Fruit fly (Drosophila melanogaster): ENCODE measurements around the gene Argp.

The Argp gene

DNA sequence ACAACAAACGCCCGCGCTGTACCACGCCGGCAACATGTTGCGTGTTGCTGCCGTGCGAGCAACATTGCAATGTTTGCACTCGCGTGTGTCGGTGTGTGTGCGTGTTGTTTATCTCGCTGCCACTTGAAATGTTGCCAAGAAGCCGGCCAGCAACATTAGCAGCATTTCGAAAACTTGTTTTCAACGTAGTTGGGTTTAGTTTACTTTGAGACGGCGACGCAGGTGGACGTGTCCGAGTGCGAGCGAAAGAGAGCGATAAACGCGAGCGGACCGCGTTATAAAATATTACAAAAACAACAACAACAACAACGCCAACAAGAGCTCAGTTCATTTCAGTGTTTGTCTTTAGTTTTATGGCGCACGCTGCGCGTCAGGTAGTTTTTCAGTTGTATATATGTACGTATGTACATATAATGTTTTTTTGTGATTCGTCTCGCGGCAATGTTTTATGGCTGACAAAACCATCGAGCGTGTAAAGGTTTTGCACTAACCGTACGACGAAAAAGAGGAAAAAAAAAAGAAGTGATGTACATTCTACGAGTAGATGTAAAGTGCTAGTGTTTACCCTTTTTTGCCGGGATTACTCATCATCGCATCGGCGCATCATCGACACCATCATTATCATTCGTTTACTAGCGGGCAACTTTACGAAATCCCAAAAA, 5.4 kb upstream of the Argp start, which contains the start of gene kmr:
Gene kmr, plus strand, starts transcription at position 196 of the 662 bp plus-strand sequence.
- TF ChIP-seq CG5204 (GFP tag; optimal IDR thresholded peaks at IDR 0.05) (no peak), Crg-1 (GFP tag; optimal IDR thresholded peaks at IDR 0.05) (no peak), cnc (optimal IDR thresholded peaks at IDR 0.05) (no peak), Clk (GFP tag; optimal IDR thresholded peaks at IDR 0.05) (no peak), toe (GFP tag; optimal IDR thresholded peaks at IDR 0.05) (peak; percentile 47), kay (GFP tag; ENCODE audit: borderline replicate concordance) (peak; percentile 58), pad (GFP tag; optimal IDR thresholded peaks at IDR 0.05) (peak; percentile 22), ovo (GFP tag; optimal IDR thresholded peaks at IDR 0.05) (no peak), CG33017 (tag; optimal IDR thresholded peaks at IDR 0.05) (peak; percentile 59), CG11617 (GFP tag; optimal IDR thresholded peaks at IDR 0.05) (peak; percentile 37), CG7101 (tag; optimal IDR thresholded peaks at IDR 0.05) (peak; percentile 62), cic (GFP tag; optimal IDR thresholded peaks at IDR 0.05) (peak; percentile 62), CG14711 (tag; optimal IDR thresholded peaks at IDR 0.05) (peak; percentile 41), tj (GFP tag; optimal IDR thresholded peaks at IDR 0.05) (peak; percentile 72), CG12768 (GFP tag; optimal IDR thresholded peaks at IDR 0.05) (peak; percentile 82), Hr96 (GFP tag; optimal IDR thresholded peaks at IDR 0.05) (peak; percentile 60), CG7045 (GFP tag; optimal IDR thresholded peaks at IDR 0.05) (peak; percentile 60), bab1 (GFP tag; optimal IDR thresholded peaks at IDR 0.05) (peak; percentile 50), Mnt (GFP tag; optimal IDR thresholded peaks at IDR 0.05) (peak; percentile 82)

DNA sequence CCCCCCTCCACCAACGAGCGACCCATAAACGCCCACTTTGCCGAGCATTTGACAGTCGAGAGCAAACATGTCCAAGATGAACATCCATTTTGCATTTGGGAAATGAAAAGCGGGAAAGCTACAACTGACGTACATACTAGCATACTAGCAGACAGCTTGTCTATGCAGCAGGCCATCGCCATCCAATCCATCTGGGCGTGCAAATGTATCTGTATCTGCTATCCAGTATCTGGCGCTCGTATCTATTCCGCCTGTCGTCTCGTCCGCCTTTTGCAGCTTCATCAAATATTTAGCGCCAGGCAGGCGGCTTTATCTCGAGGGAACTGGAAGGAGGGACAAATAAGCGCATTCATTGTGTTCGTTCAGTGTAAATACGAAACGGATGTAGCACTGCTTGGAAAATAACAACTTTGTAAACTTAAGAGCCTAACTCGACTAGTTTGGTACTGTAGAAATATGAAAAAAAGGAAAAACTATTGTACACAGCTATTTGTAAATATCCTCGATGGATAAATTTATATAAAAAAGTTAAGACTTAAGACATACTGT, 4.3 kb upstream of the Argp start:
- TF ChIP-seq CG12768 (GFP tag; optimal IDR thresholded peaks at IDR 0.05) (peak; percentile 72), Mnt (GFP tag; optimal IDR thresholded peaks at IDR 0.05) (peak; percentile 26), bab1 (GFP tag; optimal IDR thresholded peaks at IDR 0.05) (no peak), tj (GFP tag; optimal IDR thresholded peaks at IDR 0.05) (peak; percentile 6), CG11617 (GFP tag; optimal IDR thresholded peaks at IDR 0.05) (no peak), pad (GFP tag; optimal IDR thresholded peaks at IDR 0.05) (peak; percentile 43), cic (GFP tag; optimal IDR thresholded peaks at IDR 0.05) (no peak), ovo (GFP tag; optimal IDR thresholded peaks at IDR 0.05) (no peak), CG7101 (tag; optimal IDR thresholded peaks at IDR 0.05) (peak; percentile 54), CG14711 (tag; optimal IDR thresholded peaks at IDR 0.05) (peak; percentile 30), CG5204 (GFP tag; optimal IDR thresholded peaks at IDR 0.05) (peak; percentile 41), CG7045 (GFP tag; optimal IDR thresholded peaks at IDR 0.05) (peak; percentile 76), CG33017 (tag; optimal IDR thresholded peaks at IDR 0.05) (peak; percentile 60), Crg-1 (GFP tag; optimal IDR thresholded peaks at IDR 0.05) (peak; percentile 40), Clk (GFP tag; optimal IDR thresholded peaks at IDR 0.05) (peak; percentile 51), Hr96 (GFP tag; optimal IDR thresholded peaks at IDR 0.05) (peak; percentile 15), CG1620 (GFP tag; optimal IDR thresholded peaks at IDR 0.05) (peak; percentile 11)

DNA sequence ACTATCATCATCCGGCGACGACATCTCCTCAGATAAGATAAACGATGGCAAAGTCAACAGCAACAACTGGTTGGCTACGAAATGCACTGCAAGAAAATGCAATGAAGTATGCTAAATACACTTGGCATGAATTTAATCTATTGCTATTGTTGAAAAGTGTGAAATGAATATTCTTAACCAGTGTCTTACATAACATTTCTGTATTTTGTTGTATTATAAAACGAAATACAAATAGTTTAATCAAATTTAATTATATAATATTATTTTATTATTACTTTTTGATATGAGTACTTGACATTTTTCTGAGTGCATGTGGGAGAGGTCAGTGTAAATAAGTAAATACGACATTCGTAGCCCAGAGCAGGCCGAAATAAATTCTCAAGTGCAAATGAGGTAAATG, 3.8 kb upstream of the Argp start:
- TF ChIP-seq cic (GFP tag; optimal IDR thresholded peaks at IDR 0.05) (peak; percentile 22), CG14711 (tag; optimal IDR thresholded peaks at IDR 0.05) (peak; percentile 58), CG7045 (GFP tag; optimal IDR thresholded peaks at IDR 0.05) (peak; percentile 57), tj (GFP tag; optimal IDR thresholded peaks at IDR 0.05) (peak; percentile 3), CG1620 (GFP tag; optimal IDR thresholded peaks at IDR 0.05) (no peak), cnc (optimal IDR thresholded peaks at IDR 0.05) (no peak), CG12768 (GFP tag; optimal IDR thresholded peaks at IDR 0.05) (peak; percentile 63), CG5204 (GFP tag; optimal IDR thresholded peaks at IDR 0.05) (no peak), CG33017 (tag; optimal IDR thresholded peaks at IDR 0.05) (peak; percentile 58), Hr96 (GFP tag; optimal IDR thresholded peaks at IDR 0.05) (no peak), Mnt (GFP tag; optimal IDR thresholded peaks at IDR 0.05) (no peak), Clk (GFP tag; optimal IDR thresholded peaks at IDR 0.05) (no peak), toe (GFP tag; optimal IDR thresholded peaks at IDR 0.05) (no peak), kay (GFP tag; ENCODE audit: borderline replicate concordance) (no peak), bab1 (GFP tag; optimal IDR thresholded peaks at IDR 0.05) (no peak), pad (GFP tag; optimal IDR thresholded peaks at IDR 0.05) (no peak), CG11617 (GFP tag; optimal IDR thresholded peaks at IDR 0.05) (peak; percentile 64), Crg-1 (GFP tag; optimal IDR thresholded peaks at IDR 0.05) (no peak), CG7101 (tag; optimal IDR thresholded peaks at IDR 0.05) (peak; percentile 44), ovo (GFP tag; optimal IDR thresholded peaks at IDR 0.05) (peak; percentile 32)

DNA sequence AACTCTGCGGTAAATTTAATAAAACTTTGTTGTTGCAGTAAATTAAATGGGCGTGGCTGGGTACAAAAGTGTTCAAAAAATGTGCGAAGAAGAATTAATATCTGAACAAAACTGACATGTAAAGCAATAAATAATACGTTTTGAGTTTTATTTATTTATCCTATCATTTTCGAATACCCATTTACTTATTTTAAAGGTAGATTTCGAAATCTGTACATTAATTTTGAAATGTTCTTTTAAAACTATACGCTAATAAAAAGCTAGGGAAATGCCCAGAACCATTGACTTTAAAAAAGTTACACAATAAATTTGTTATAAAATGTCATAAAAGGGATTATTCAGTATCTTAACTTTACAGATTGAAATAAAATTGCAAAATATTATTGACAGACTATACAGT, 2.0 kb upstream of the Argp start, which contains the start of the genes primo-1 and primo-2:
Gene primo-1, minus strand, starts transcription at position 101 of the 400 bp plus-strand sequence.
Gene primo-2, minus strand, starts transcription at position 101 of the 400 bp plus-strand sequence.
- TF ChIP-seq pad (GFP tag; optimal IDR thresholded peaks at IDR 0.05), result no peak

DNA sequence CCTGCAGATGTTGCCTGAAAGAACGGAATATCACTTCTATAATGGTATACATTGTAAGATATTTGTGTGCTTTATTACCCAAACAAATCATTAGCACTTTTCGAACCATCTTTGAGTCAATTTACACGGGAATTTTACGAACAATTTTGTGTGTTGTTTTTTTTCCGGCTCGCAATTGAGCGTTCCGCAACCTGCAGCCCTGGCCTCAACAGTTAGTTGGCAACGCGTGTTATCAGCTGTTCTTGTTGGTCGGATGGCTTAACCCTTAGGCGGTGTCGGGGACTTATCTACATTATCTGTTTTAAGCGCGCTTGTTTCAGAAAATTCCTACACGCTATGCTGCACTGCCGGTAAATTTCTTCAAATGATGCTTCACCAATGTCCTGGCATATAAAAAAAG, 906 bp upstream of the Argp start:
- TF ChIP-seq toe (GFP tag; optimal IDR thresholded peaks at IDR 0.05), result peak; percentile 21
- peak; percentile 43 for TF ChIP-seq cic (GFP tag; optimal IDR thresholded peaks at IDR 0.05)
- TF ChIP-seq CG5204 (GFP tag; optimal IDR thresholded peaks at IDR 0.05), result no peak
- no peak for TF ChIP-seq Crg-1 (GFP tag; optimal IDR thresholded peaks at IDR 0.05)
- peak; percentile 25 for TF ChIP-seq CG14711 (tag; optimal IDR thresholded peaks at IDR 0.05)
- peak; percentile 50 for TF ChIP-seq kay (GFP tag; ENCODE audit: borderline replicate concordance)
- TF ChIP-seq cnc (optimal IDR thresholded peaks at IDR 0.05), result no peak
- peak; percentile 8 for TF ChIP-seq Mnt (GFP tag; optimal IDR thresholded peaks at IDR 0.05)
- peak; percentile 62 for TF ChIP-seq bab1 (GFP tag; optimal IDR thresholded peaks at IDR 0.05)
- TF ChIP-seq CG1620 (GFP tag; optimal IDR thresholded peaks at IDR 0.05), result no peak
- TF ChIP-seq CG7101 (tag; optimal IDR thresholded peaks at IDR 0.05), result peak; percentile 39

DNA sequence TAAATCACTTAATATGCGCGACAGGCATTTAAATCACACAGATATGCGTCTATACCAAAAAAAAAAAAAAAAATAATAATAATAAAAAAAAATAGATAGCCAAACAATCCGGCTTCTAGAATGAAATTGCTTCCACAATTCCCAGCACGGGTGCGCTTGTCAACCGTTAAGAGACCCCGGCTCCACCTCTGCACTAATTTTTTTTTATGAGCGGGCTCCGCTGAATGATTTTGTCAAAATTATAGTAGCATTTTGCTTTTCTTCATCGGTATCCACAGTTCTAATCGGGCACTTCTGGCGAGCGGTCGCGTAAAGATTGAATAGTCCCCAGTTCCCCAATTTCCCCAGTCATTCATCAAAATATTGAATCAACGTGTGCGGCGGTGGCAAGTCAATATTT, 3.3 kb downstream of the Argp start, which contains the start of gene Adgf-C:
Gene Adgf-C, plus strand, starts transcription at position 301 of the 400 bp plus-strand sequence.
- TF ChIP-seq kay (GFP tag; ENCODE audit: borderline replicate concordance) (peak; percentile 46), Hr96 (GFP tag; optimal IDR thresholded peaks at IDR 0.05) (no peak)

Measured in whole organism, adult.